Worm (Caenorhabditis elegans) whole organism, early embryonic: ENCODE results near the gene F46H5.11.

Experiments used
- F13C5.2 ChIP-seq: sonication (generic microtip); optimal IDR thresholded peaks from 2 replicates; lab custom pipeline; 2017; ENCODE audit warnings: mild to moderate bottlenecking, missing genetic modification characterization, inconsistent platforms, missing compliant biosample characterization
- aly-1 ChIP-seq: sonication (generic microtip); optimal IDR thresholded peaks from 2 replicates; lab custom pipeline; 2016; ENCODE audit warnings: missing genetic modification characterization, missing compliant biosample characterization
- ama-1 ChIP-seq: fragments of 150-350 bp; optimal IDR thresholded peaks from 2 replicates; lab custom pipeline; 2014
- ceh-13 ChIP-seq: fragments of 200-800 bp; sonication (Bioruptor generic); optimal IDR thresholded peaks from 2 replicates; lab custom pipeline; 2018; ENCODE audit warnings: mild to moderate bottlenecking, missing genetic modification characterization, missing compliant biosample characterization
- ceh-36 ChIP-seq: sonication (generic microtip); optimal IDR thresholded peaks from 2 replicates; lab custom pipeline; 2016; ENCODE audit warnings: missing genetic modification characterization, inconsistent platforms, missing compliant biosample characterization
- flt-1 ChIP-seq: fragments of 200-800 bp; sonication (Bioruptor generic); IDR thresholded peaks from 2 replicates; pipeline ENCODE4 v1.3.6; 2022; ENCODE audit warnings: missing genetic modification characterization, missing compliant biosample characterization
- hmg-4 ChIP-seq: fragments of 200-800 bp; sonication (Bioruptor generic); optimal IDR thresholded peaks from 2 replicates; lab custom pipeline; 2018; ENCODE audit warnings: mild to moderate bottlenecking, missing genetic modification characterization, missing compliant biosample characterization
- hnd-1 ChIP-seq: sonication (generic microtip); optimal IDR thresholded peaks from 2 replicates; lab custom pipeline; 2016; ENCODE audit warnings: missing genetic modification characterization, missing compliant biosample characterization
- scrt-1 ChIP-seq: fragments of 200-800 bp; sonication (Bioruptor generic); IDR thresholded peaks from 2 replicates; pipeline ENCODE4 v1.3.6; 2022; ENCODE audit warnings: missing genetic modification characterization, missing compliant biosample characterization
- sea-1 ChIP-seq: fragments of 200-800 bp; sonication (Bioruptor generic); conservative IDR thresholded peaks from 2 replicates; pipeline ENCODE4 v1.3.6; 2022; ENCODE audit warnings: missing genetic modification characterization, missing compliant biosample characterization
- tbx-11 ChIP-seq: fragments of 200-800 bp; sonication (Bioruptor generic); IDR thresholded peaks from 2 replicates; pipeline ENCODE4 v1.3.6; 2022; ENCODE audit warnings: missing genetic modification characterization, missing compliant biosample characterization
- tbx-37 ChIP-seq: fragments of 200-800 bp; sonication (Bioruptor generic); conservative IDR thresholded peaks from 2 replicates; pipeline ENCODE4 v1.3.6; 2022; ENCODE audit warnings: missing genetic modification reagents, missing genetic modification characterization, missing compliant biosample characterization
- tra-4 ChIP-seq: sonication (generic microtip); optimal IDR thresholded peaks from 2 replicates; lab custom pipeline; 2017; ENCODE audit warnings: missing genetic modification characterization, missing compliant biosample characterization

DNA sequence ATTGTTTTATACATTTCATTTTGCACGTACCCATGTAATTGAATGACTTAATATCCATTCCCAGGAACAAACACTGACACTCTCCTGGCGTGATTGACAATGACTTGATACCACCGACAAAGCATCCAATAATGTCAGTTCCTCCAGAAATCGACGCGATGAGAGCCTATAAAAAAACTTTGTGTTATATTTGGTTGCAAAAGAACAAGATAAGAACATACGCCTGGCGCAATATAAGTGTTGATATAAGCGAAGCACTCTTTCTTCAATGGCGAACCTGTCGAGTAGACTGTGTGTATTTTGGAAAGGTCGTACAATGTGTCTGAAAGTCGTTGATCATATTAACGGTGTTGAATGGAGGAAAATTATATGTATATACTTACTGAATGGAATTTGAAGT is 31.2 kb upstream of the F46H5.11 start:
- no peak for TF ChIP-seq hmg-4 (GFP tag; lab: Kevin White, UChicago)
- TF ChIP-seq hnd-1, result no peak
- TF ChIP-seq flt-1 (GFP tag; lab: Robert Waterston, UW), result no peak
- TF ChIP-seq tbx-37 (GFP tag; lab: Robert Waterston, UW), result no peak
- TF ChIP-seq scrt-1, result no peak
- TF ChIP-seq ama-1, result no peak
- no peak for TF ChIP-seq aly-1 (tag; lab: Kevin White, UChicago)
- TF ChIP-seq ceh-13, result no peak
- TF ChIP-seq sea-1 (GFP tag; lab: Robert Waterston, UW), result no peak
- TF ChIP-seq tbx-11 (GFP tag; lab: Robert Waterston, UW), result no peak
- TF ChIP-seq ceh-36 (tag; lab: Kevin White, UChicago), result no peak
- no peak for TF ChIP-seq F13C5.2 (tag; lab: Kevin White, UChicago)
- TF ChIP-seq tra-4 (tag; lab: Kevin White, UChicago), result no peak
